Fruit fly (Drosophila melanogaster) Kc167 (cell line): ENCODE results near the gene CG8675.

ENCODE experiments used
- Myc ChIP-seq: fragments of >200 bp; optimal IDR thresholded peaks from 2 replicates; lab custom pipeline; 2017; ENCODE audit warnings: missing external identifiers
- Sin3A ChIP-seq: fragments of >200 bp; optimal IDR thresholded peaks from 2 replicates; lab custom pipeline; 2018; ENCODE audit warnings: missing external identifiers
- h ChIP-seq: fragments of >200 bp; optimal IDR thresholded peaks from 3 replicates; lab custom pipeline; 2018; ENCODE audit warnings: missing external identifiers
- insv ChIP-seq: fragments of >200 bp; optimal IDR thresholded peaks from 3 replicates; lab custom pipeline; 2018; ENCODE audit warnings: missing external identifiers
- psq ChIP-seq: fragments of >200 bp; optimal IDR thresholded peaks from 2 replicates; lab custom pipeline; 2017; ENCODE audit warnings: missing external identifiers
- ttk ChIP-seq: sonication (Bioruptor generic); optimal IDR thresholded peaks from 2 replicates; lab custom pipeline; 2017; ENCODE audit warnings: missing external identifiers

CG8675 gene

DNA sequence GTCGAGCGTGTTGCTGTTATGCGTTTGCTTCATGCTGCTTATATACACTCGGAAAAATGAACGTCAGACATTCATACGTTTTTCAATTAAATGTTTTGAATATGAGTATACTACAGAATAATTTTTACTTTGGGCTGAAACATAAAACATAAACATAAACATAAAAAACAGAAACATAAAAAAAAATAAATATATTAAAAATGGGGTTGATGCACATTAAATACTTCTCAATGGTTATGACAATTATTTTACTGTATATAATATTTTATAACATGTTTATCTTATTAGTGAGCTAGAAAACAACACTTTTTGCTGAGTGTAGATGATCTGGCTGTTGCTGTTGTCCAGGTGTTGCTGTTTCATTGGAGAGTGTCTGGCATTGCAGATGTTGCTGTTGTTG, 11.9 kb downstream of the CG8675 start:
- TF ChIP-seq psq (lab: Kevin White, UChicago) = no peak
- no peak for TF ChIP-seq Sin3A (lab: Kevin White, UChicago)
- no peak for TF ChIP-seq h (lab: Kevin White, UChicago)
- no peak for TF ChIP-seq Myc (lab: Kevin White, UChicago)
- TF ChIP-seq ttk (lab: Kevin White, UChicago) = no peak
- TF ChIP-seq insv (lab: Kevin White, UChicago) = no peak

DNA sequence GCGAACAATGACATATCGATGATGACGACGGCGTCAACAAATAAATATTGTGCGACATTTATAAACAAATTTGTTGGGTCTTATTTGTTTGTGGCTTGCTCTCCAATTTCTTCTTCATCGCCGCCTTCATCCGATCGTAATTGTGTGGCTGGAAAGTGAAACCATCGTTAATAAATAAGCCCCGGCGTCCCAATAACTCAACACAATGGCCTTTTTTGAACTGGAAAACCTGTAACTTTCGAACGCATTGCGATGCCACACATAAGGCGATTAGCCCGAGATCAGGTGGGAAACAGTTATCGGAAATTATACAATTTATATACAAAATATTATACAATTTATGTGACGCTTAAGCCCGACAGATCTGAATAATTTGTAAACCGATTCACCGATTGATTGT, 12.8 kb downstream of the CG8675 start:
- TF ChIP-seq insv (lab: Kevin White, UChicago) = no peak
- no peak for TF ChIP-seq ttk (lab: Kevin White, UChicago)
- no peak for TF ChIP-seq h (lab: Kevin White, UChicago)
- TF ChIP-seq Myc (lab: Kevin White, UChicago) = no peak
- no peak for TF ChIP-seq psq (lab: Kevin White, UChicago)
- no peak for TF ChIP-seq Sin3A (lab: Kevin White, UChicago)

DNA sequence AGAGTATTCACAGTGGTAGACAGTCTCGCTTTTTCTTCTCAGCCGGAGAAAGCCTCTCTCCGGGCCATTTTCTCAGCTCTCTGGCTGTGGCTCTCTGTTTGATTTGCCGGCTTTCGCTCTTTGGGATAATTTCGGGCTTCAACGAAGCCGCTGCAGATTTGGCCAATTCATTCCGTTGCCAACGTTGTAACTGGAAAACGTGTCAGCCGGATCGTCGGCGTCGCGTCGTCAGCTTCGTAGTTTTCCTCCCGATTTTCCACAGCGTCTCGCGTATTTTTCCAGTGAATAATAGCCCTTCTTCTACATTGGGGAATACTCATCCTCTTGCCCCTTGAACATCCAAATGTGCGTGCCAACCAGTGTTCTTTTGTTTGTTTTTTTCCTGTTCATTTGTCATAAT, 16.7 kb downstream of the CG8675 start, which contains the start of gene f:
Gene f, plus strand, starts transcription at position 301 of the 400 bp plus-strand sequence.
- no peak for TF ChIP-seq Sin3A (lab: Kevin White, UChicago)

DNA sequence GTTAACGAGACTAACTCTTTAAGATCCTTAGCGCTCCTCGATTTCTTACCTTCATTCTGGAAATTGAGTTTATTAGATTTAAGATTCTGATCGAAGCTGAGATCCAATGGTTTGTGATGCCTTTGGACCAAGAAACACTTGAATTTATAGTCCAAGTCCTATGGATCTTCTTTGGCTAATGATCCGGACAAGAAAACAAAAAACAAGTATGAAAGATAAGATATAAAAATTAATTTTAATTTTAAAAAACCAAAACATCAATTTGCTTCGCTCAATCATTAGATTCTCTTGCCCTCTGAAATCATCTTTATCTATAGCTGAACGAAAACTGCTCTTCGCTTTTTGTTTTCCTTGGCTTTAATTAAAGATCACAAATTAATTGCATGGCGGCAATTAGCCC, 18.4 kb downstream of the CG8675 start, which contains the start of gene CG10597:
Gene CG10597, minus strand, starts transcription at position 101 of the 400 bp plus-strand sequence.
- TF ChIP-seq psq (lab: Kevin White, UChicago) (no peak), h (lab: Kevin White, UChicago) (no peak), Sin3A (lab: Kevin White, UChicago) (no peak), Myc (lab: Kevin White, UChicago) (no peak), ttk (lab: Kevin White, UChicago) (no peak), insv (lab: Kevin White, UChicago) (no peak)

- TF ChIP-seq Sin3A (lab: Kevin White, UChicago) (no peak), Myc (lab: Kevin White, UChicago) (no peak), psq (lab: Kevin White, UChicago) (no peak), h (lab: Kevin White, UChicago) (no peak), insv (lab: Kevin White, UChicago) (no peak), ttk (lab: Kevin White, UChicago) (no peak)
These were observed 19.7 kb downstream of the CG8675 start for dm6 chrX:17229475-17230169.

- TF ChIP-seq h (lab: Kevin White, UChicago) (no peak), insv (lab: Kevin White, UChicago) (no peak), psq (lab: Kevin White, UChicago) (no peak), Sin3A (lab: Kevin White, UChicago) (no peak), ttk (lab: Kevin White, UChicago) (no peak), Myc (lab: Kevin White, UChicago) (no peak)
These were observed 21.8 kb downstream of the CG8675 start for dm6 chrX:17227462-17227861.

DNA sequence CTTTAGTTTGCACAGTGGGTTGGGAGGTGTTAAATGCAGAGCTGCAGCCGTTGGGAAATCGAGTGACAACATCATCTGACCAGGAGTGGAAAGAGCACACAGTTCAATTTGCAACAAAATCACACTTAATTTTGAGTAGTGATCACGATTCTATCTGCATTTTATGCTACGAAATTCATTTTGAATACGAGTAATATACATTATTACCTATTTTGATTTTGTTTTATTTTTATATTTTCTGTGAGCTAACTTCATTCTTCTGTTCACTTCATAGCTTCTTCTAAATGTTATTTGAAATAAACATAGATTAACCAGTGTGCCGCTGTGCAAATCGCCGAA, 22.7 kb downstream of the CG8675 start, which contains the start of gene CG10598:
Gene CG10598, minus strand, starts transcription at position 187 of the 339 bp plus-strand sequence.
- TF ChIP-seq Sin3A (lab: Kevin White, UChicago) (no peak), h (lab: Kevin White, UChicago) (no peak), psq (lab: Kevin White, UChicago) (no peak)

dm6 chrX:17225972-17226680, 23.2 kb downstream of the CG8675 start:
- TF ChIP-seq ttk (lab: Kevin White, UChicago) (no peak), Myc (lab: Kevin White, UChicago) (no peak), psq (lab: Kevin White, UChicago) (no peak)

- no peak for TF ChIP-seq h (lab: Kevin White, UChicago)
- no peak for TF ChIP-seq Sin3A (lab: Kevin White, UChicago)
- TF ChIP-seq ttk (lab: Kevin White, UChicago) = no peak
- no peak for TF ChIP-seq psq (lab: Kevin White, UChicago)
- TF ChIP-seq insv (lab: Kevin White, UChicago) = no peak
- TF ChIP-seq Myc (lab: Kevin White, UChicago) = no peak
These were observed 25.6 kb downstream of the CG8675 start, which contains the start of gene CG34327 for dm6 chrX:17223715-17224114. CG34327 (minus strand) TSS chrX:17223815.

DNA sequence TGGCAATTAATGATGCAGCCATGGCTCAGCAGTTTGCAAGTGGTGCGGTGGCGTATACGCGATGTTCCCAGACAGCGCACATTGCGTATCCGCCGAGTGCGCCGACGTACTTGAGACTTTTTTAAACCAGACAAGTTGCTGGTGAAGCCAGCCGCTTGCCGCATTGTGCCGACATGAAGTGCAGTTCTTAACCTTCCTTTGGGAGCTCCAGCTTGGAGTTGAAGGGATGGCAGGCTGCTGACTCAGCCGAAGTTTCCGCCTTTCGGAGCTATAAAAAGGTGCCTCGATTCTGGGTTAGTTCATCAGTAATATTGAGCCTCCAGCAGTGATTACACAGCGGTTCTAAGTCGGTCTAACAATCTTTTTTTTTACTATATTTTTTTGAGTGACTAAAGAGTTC, 28.2 kb downstream of the CG8675 start, which contains the start of gene CG5172:
Gene CG5172, plus strand, starts transcription at position 301 of the 400 bp plus-strand sequence.
- TF ChIP-seq h (lab: Kevin White, UChicago) (no peak), Sin3A (lab: Kevin White, UChicago) (no peak), insv (lab: Kevin White, UChicago) (no peak), Myc (lab: Kevin White, UChicago) (no peak), ttk (lab: Kevin White, UChicago) (no peak), psq (lab: Kevin White, UChicago) (no peak)

DNA sequence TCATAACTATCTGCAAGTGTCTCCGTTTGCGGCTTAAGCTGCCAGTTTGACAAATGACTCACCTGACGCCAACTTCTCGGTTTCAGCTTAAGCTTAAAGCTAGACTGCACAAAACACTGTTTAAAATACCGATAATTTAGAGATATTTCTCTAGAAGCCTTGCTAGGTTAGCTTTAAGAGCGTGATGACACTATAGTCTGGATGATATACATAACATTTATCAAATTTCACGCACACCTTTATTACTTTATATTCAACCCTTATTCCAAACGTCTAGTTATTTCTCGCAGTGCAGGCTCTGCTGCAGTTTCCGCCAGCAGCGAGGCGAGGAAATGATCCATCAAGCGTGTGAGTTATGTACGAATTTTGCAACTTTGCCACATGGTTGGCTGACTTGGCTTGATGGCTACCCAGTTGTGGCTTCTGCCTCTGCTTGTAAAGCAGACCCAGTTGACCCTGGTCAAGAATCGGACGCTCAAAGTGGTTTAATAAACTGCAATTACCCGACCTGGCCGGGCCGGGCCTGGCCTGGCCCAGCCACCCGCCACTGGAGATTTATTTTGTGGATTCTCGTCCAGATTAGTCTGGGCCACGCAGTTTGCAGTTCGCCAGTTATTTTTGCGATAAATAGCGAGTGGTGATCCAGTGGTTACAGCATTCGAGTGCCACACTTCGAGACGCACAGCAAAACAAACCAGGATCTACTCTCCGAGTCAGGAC, 30.9 kb downstream of the CG8675 start, which contains the start of gene CG12998:
Gene CG12998, plus strand, starts transcription at position 436 of the 720 bp plus-strand sequence.
- TF ChIP-seq h (lab: Kevin White, UChicago) (no peak), ttk (lab: Kevin White, UChicago) (no peak), Sin3A (lab: Kevin White, UChicago) (no peak), Myc (lab: Kevin White, UChicago) (no peak), psq (lab: Kevin White, UChicago) (no peak), insv (lab: Kevin White, UChicago) (no peak)
